Worm (Caenorhabditis elegans) whole organism, mixed stage, embryonic: ENCODE results near the gene cest-1.1.

Experiments used
- blmp-1 ChIP-seq: fragments of 150-350 bp; optimal IDR thresholded peaks from 2 replicates; lab custom pipeline; 2014; ENCODE audit warnings: missing biosample characterization, missing genetic modification characterization
- ceh-43 ChIP-seq: fragments of 200-800 bp; sonication (Bioruptor generic); optimal IDR thresholded peaks from 2 replicates; lab custom pipeline; 2018; ENCODE audit warnings: mild to moderate bottlenecking, missing genetic modification characterization, moderate library complexity, missing compliant biosample characterization
- ceh-83 ChIP-seq: fragments of 200-800 bp; sonication (Bioruptor generic); optimal IDR thresholded peaks from 2 replicates; lab custom pipeline; 2018; ENCODE audit warnings: mild to moderate bottlenecking, missing genetic modification characterization, missing compliant biosample characterization
- ces-1 ChIP-seq: fragments of 150-350 bp; optimal IDR thresholded peaks from 2 replicates; lab custom pipeline; 2014; ENCODE audit warnings: missing biosample characterization, missing genetic modification reagents, missing genetic modification characterization
- cnd-1 ChIP-seq: fragments of 200-800 bp; sonication (Bioruptor generic); optimal IDR thresholded peaks from 2 replicates; lab custom pipeline; 2018; ENCODE audit warnings: mild to moderate bottlenecking, missing genetic modification characterization, missing compliant biosample characterization
- drap-1 ChIP-seq: fragments of 200-800 bp; sonication (Bioruptor generic); optimal IDR thresholded peaks from 3 replicates; lab custom pipeline; 2018; ENCODE audit warnings: mild to moderate bottlenecking, missing genetic modification characterization, missing compliant biosample characterization
- elt-1 ChIP-seq: sonication (generic microtip); optimal IDR thresholded peaks from 2 replicates; lab custom pipeline; 2017; ENCODE audit warnings: missing genetic modification characterization, mild to moderate bottlenecking, missing compliant biosample characterization, antibody characterized with exemption, moderate library complexity, borderline replicate concordance; ENCODE audit not compliant: insufficient read depth
- elt-3 ChIP-seq: fragments of 150-350 bp; optimal IDR thresholded peaks from 2 replicates; lab custom pipeline; 2014; ENCODE audit warnings: missing biosample characterization, missing genetic modification characterization
- flh-1 ChIP-seq: fragments of 200-800 bp; sonication (Bioruptor generic); optimal IDR thresholded peaks from 2 replicates; lab custom pipeline; 2018; ENCODE audit warnings: mild to moderate bottlenecking, missing genetic modification characterization, moderate library complexity, missing compliant biosample characterization
- ham-2 ChIP-seq: fragments of 200-800 bp; sonication (Bioruptor generic); optimal IDR thresholded peaks from 2 replicates; lab custom pipeline; 2018; ENCODE audit warnings: mild to moderate bottlenecking, missing genetic modification characterization, missing compliant biosample characterization
- hlh-1 ChIP-seq: fragments of 150-350 bp; optimal IDR thresholded peaks from 2 replicates; lab custom pipeline; 2014; ENCODE audit warnings: missing biosample characterization, missing genetic modification reagents, missing genetic modification characterization
- lin-32 ChIP-seq: fragments of 200-800 bp; sonication (Bioruptor generic); optimal IDR thresholded peaks from 2 replicates; lab custom pipeline; 2018; ENCODE audit warnings: mild to moderate bottlenecking, missing genetic modification characterization, missing compliant biosample characterization
- lsy-2 ChIP-seq: fragments of 150-350 bp; optimal IDR thresholded peaks from 2 replicates; lab custom pipeline; 2014; ENCODE audit warnings: missing biosample characterization, missing genetic modification characterization
- mab-5 ChIP-seq: fragments of 150-350 bp; optimal IDR thresholded peaks from 2 replicates; lab custom pipeline; 2014; ENCODE audit warnings: missing biosample characterization, missing genetic modification characterization
- mep-1 ChIP-seq: fragments of 150-350 bp; optimal IDR thresholded peaks from 2 replicates; lab custom pipeline; 2017; ENCODE audit warnings: missing biosample characterization, missing genetic modification reagents, missing genetic modification characterization, inconsistent platforms
- mls-2 ChIP-seq: sonication (generic microtip); optimal IDR thresholded peaks from 2 replicates; lab custom pipeline; 2016; ENCODE audit warnings: mild to moderate bottlenecking, missing genetic modification characterization, moderate library complexity, missing compliant biosample characterization
- nhr-12 ChIP-seq: fragments of 150-350 bp; optimal IDR thresholded peaks from 2 replicates; lab custom pipeline; 2014; ENCODE audit warnings: missing biosample characterization, missing genetic modification characterization
- nhr-2 ChIP-seq: fragments of 150-350 bp; optimal IDR thresholded peaks from 2 replicates; lab custom pipeline; 2014; ENCODE audit warnings: missing biosample characterization, missing genetic modification characterization
- nhr-76 ChIP-seq: sonication (generic microtip); optimal IDR thresholded peaks from 2 replicates; lab custom pipeline; 2017; ENCODE audit warnings: missing biosample characterization, missing genetic modification characterization
- sem-2 ChIP-seq: fragments of 200-800 bp; sonication (Bioruptor generic); optimal IDR thresholded peaks from 2 replicates; lab custom pipeline; 2018; ENCODE audit warnings: mild to moderate bottlenecking, missing genetic modification characterization, missing compliant biosample characterization
- snpc-4 ChIP-seq: fragments of 150-350 bp; optimal IDR thresholded peaks from 2 replicates; lab custom pipeline; 2014; ENCODE audit warnings: missing biosample characterization, missing genetic modification characterization
- sptf-1 ChIP-seq: sonication (generic microtip); optimal IDR thresholded peaks from 2 replicates; lab custom pipeline; 2017; ENCODE audit warnings: mild to moderate bottlenecking, missing genetic modification characterization, moderate library complexity, missing compliant biosample characterization
- unc-120 ChIP-seq: sonication (generic microtip); optimal IDR thresholded peaks from 2 replicates; lab custom pipeline; 2017; ENCODE audit warnings: missing genetic modification characterization, missing compliant biosample characterization; ENCODE audit not compliant: poor library complexity, severe bottlenecking
- unc-39 ChIP-seq: fragments of 150-350 bp; optimal IDR thresholded peaks from 2 replicates; lab custom pipeline; 2014; ENCODE audit warnings: missing biosample characterization, missing genetic modification characterization
- unc-62 ChIP-seq: fragments of 150-350 bp; optimal IDR thresholded peaks from 2 replicates; lab custom pipeline; 2014; ENCODE audit warnings: missing biosample characterization, missing genetic modification reagents, missing genetic modification characterization
- zip-8 ChIP-seq: fragments of 150-350 bp; optimal IDR thresholded peaks from 2 replicates; lab custom pipeline; 2014; ENCODE audit warnings: missing biosample characterization, missing genetic modification characterization
- ztf-11 ChIP-seq: fragments of 150-350 bp; optimal IDR thresholded peaks from 2 replicates; lab custom pipeline; 2014; ENCODE audit warnings: missing biosample characterization, missing genetic modification characterization

cest-1.1 gene

ce11 chrV:14153615-14154014, 12.9 kb downstream of the cest-1.1 start:
- TF ChIP-seq mep-1: no peak
- TF ChIP-seq hlh-1 (tag; lab: Kevin White, UChicago): peak; percentile 99
- TF ChIP-seq unc-120 (tag; lab: Kevin White, UChicago): peak; percentile 91
- TF ChIP-seq unc-62 (GFP tag; lab: Kevin White, UChicago): peak; percentile 67

DNA sequence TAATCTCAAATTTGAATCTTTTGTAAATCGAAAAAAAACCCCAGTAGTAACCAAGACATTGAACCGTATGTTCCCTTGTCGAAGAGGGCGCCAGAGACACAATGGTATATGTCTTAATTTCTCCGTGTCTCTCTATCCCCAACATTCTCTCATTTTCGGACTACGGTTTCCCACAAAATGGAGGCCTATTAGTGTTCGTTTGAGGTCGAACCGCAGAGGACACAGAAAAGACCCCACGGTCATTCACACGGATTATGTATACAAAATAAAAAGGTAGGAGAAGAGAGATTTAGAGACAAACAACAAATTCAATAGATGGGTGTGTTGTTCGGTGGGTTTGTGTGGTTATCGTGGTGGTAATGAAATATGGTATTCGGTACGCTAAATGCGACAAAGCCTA, 15.6 kb downstream of the cest-1.1 start:
- TF ChIP-seq snpc-4 (tag; lab: Kevin White, UChicago): no peak

- no peak for TF ChIP-seq elt-1 (tag; lab: Kevin White, UChicago)
These were observed 17.4 kb downstream of the cest-1.1 start for ce11 chrV:14149125-14149524.

ce11 chrV:14147114-14147513, 19.4 kb downstream of the cest-1.1 start:
- no peak for TF ChIP-seq snpc-4 (tag; lab: Kevin White, UChicago)
- TF ChIP-seq sptf-1 (tag; lab: Kevin White, UChicago): no peak
- no peak for TF ChIP-seq drap-1 (GFP tag; lab: Kevin White, UChicago)

ce11 chrV:14146199-14146598, 20.3 kb downstream of the cest-1.1 start, which contains the start of gene acs-10:
TSS of gene acs-10 (plus strand) at chrV:14146499.
- TF ChIP-seq lsy-2 (tag; lab: Kevin White, UChicago) (no peak), nhr-2 (tag; lab: Kevin White, UChicago) (no peak), ztf-11 (tag; lab: Kevin White, UChicago) (no peak), lin-32 (GFP tag; lab: Kevin White, UChicago) (no peak), drap-1 (GFP tag; lab: Kevin White, UChicago) (no peak), ceh-83 (GFP tag; lab: Kevin White, UChicago) (no peak), ceh-43 (no peak), unc-62 (GFP tag; lab: Kevin White, UChicago) (no peak), sptf-1 (tag; lab: Kevin White, UChicago) (no peak), elt-3 (no peak), hlh-1 (tag; lab: Kevin White, UChicago) (no peak)

- TF ChIP-seq cnd-1 (tag; lab: Kevin White, UChicago) (no peak), sem-2 (no peak), ces-1 (GFP tag; lab: Kevin White, UChicago) (no peak), nhr-76 (tag; lab: Kevin White, UChicago) (no peak), blmp-1 (tag; lab: Kevin White, UChicago) (no peak), unc-39 (tag; lab: Kevin White, UChicago) (no peak), sptf-1 (tag; lab: Kevin White, UChicago) (no peak), ham-2 (GFP tag; lab: Kevin White, UChicago) (no peak), unc-120 (tag; lab: Kevin White, UChicago) (no peak), elt-1 (tag; lab: Kevin White, UChicago) (no peak), nhr-12 (no peak), zip-8 (tag; lab: Kevin White, UChicago) (no peak), flh-1 (no peak), mep-1 (no peak), mls-2 (tag; lab: Kevin White, UChicago) (no peak), mab-5 (tag; lab: Kevin White, UChicago) (no peak), ztf-11 (tag; lab: Kevin White, UChicago) (no peak)
These were observed 21.3 kb downstream of the cest-1.1 start, which contains the start of gene par-1 for ce11 chrV:14145267-14145666. TSS of gene par-1 (minus strand) at chrV:14145367.

ce11 chrV:14143634-14144033, 22.9 kb downstream of the cest-1.1 start:
- TF ChIP-seq ces-1 (GFP tag; lab: Kevin White, UChicago): peak; percentile 57
- no peak for TF ChIP-seq elt-3
- TF ChIP-seq, all 35 proteins: peak for 1
